Fruit fly (Drosophila melanogaster) whole organism, embryonic: Measurements from ENCODE around the gene CG14182.

ENCODE experiments used
- BEAF-32 ChIP-seq: fragments of 200-800 bp; sonication (Bioruptor generic); optimal IDR thresholded peaks from 3 replicates; lab custom pipeline; 2017; ENCODE audit warnings: missing biosample characterization, missing genetic modification characterization, mild to moderate bottlenecking, moderate library complexity, missing genetic modification reagents
- Bgb ChIP-seq: fragments of 200-800 bp; sonication (Bioruptor generic); IDR thresholded peaks from 2 replicates; pipeline ENCODE4 v1.3.6; 2022; ENCODE audit warnings: missing biosample characterization, missing genetic modification characterization; ENCODE audit not compliant: partially characterized antibody
- CG10462 ChIP-seq: fragments of 200-800 bp; sonication (Bioruptor generic); optimal IDR thresholded peaks from 2 replicates; lab custom pipeline; 2016; ENCODE audit warnings: missing biosample characterization, missing genetic modification characterization
- CG10979 ChIP-seq: fragments of 200-800 bp; sonication (Bioruptor generic); optimal IDR thresholded peaks from 2 replicates; lab custom pipeline; 2018; ENCODE audit warnings: missing biosample characterization, mild to moderate bottlenecking, missing genetic modification characterization, moderate library complexity
- CG11560 ChIP-seq: fragments of 200-800 bp; sonication (Bioruptor generic); IDR thresholded peaks from 3 replicates; pipeline ENCODE4 v1.3.6; 2022; ENCODE audit warnings: missing biosample characterization, missing genetic modification characterization
- CG12155 ChIP-seq: fragments of 200-800 bp; sonication (Bioruptor generic); optimal IDR thresholded peaks from 3 replicates; lab custom pipeline; 2016; ENCODE audit warnings: missing biosample characterization, missing genetic modification characterization
- CG12236 ChIP-seq: fragments of 200-800 bp; sonication (Bioruptor generic); optimal IDR thresholded peaks from 2 replicates; lab custom pipeline; 2016; ENCODE audit warnings: missing biosample characterization, missing genetic modification characterization
- CG13287 ChIP-seq: fragments of 200-800 bp; sonication (Bioruptor generic); IDR thresholded peaks from 2 replicates; pipeline ENCODE4 v1.3.6; 2022; ENCODE audit warnings: missing biosample characterization, missing genetic modification characterization; ENCODE audit not compliant: partially characterized antibody
- CG1529 ChIP-seq: fragments of 200-800 bp; sonication (Bioruptor generic); optimal IDR thresholded peaks from 3 replicates; lab custom pipeline; 2018; ENCODE audit warnings: missing biosample characterization, missing genetic modification characterization
- CG2116 ChIP-seq: fragments of 200-800 bp; sonication (Bioruptor generic); optimal IDR thresholded peaks from 3 replicates; lab custom pipeline; 2018; ENCODE audit warnings: missing biosample characterization, mild to moderate bottlenecking, missing genetic modification characterization
- CG30020 ChIP-seq: fragments of 200-800 bp; optimal IDR thresholded peaks from 2 replicates; lab custom pipeline; 2019; ENCODE audit warnings: missing biosample characterization, mild to moderate bottlenecking, missing genetic modification characterization, moderate library complexity
- CG6654 ChIP-seq: fragments of 200-800 bp; sonication (Bioruptor generic); optimal IDR thresholded peaks from 2 replicates; lab custom pipeline; 2017; ENCODE audit warnings: missing biosample characterization, mild to moderate bottlenecking, missing genetic modification characterization
- CG7963 ChIP-seq: fragments of 200-800 bp; sonication (Bioruptor generic); IDR thresholded peaks from 3 replicates; pipeline ENCODE4 v1.3.6; 2022; ENCODE audit warnings: missing biosample characterization, missing genetic modification characterization; ENCODE audit not compliant: partially characterized antibody
- CG9797 ChIP-seq: fragments of 200-800 bp; sonication (Bioruptor generic); optimal IDR thresholded peaks from 3 replicates; lab custom pipeline; 2018; ENCODE audit warnings: missing biosample characterization, mild to moderate bottlenecking, missing genetic modification characterization
- D ChIP-seq, 2 experiments: fragments of 200-800 bp in 1 of 2; fragments of >200 bp in 1 of 2; sonication (Bioruptor generic) in 1 of 2; optimal IDR thresholded peaks; 2 replicates in 1 of 2; 3 replicates in 1 of 2; lab custom pipeline; 2017; ENCODE audit warnings: mild to moderate bottlenecking in 1 of 2, missing biosample characterization in 1 of 2, missing genetic modification characterization in 1 of 2, missing genetic modification reagents in 1 of 2
- Dll ChIP-seq: fragments of 200-800 bp; sonication (Bioruptor generic); IDR thresholded peaks from 4 replicates; pipeline ENCODE4 v1.3.6; 2022; ENCODE audit warnings: missing biosample characterization, missing genetic modification characterization; ENCODE audit not compliant: partially characterized antibody
- Dp ChIP-seq: fragments of 200-800 bp; sonication (Bioruptor generic); optimal IDR thresholded peaks from 2 replicates; lab custom pipeline; 2018; ENCODE audit warnings: missing biosample characterization, mild to moderate bottlenecking, missing genetic modification characterization, moderate library complexity
- E2f2 ChIP-seq: fragments of 200-800 bp; sonication (Bioruptor generic); IDR thresholded peaks from 2 replicates; pipeline ENCODE4 v1.3.6; 2022; ENCODE audit warnings: missing biosample characterization, missing genetic modification characterization
- Eip74EF ChIP-seq, 2 experiments: fragments of 200-800 bp in 1 of 2; fragments of >200 bp in 1 of 2; sonication (Bioruptor generic) in 1 of 2; optimal IDR thresholded peaks; 2 replicates each; lab custom pipeline; 2017 to 2019; ENCODE audit warnings: missing biosample characterization in 2 of 2, missing genetic modification characterization in 2 of 2, mild to moderate bottlenecking in 1 of 2, moderate library complexity in 1 of 2
- Gug ChIP-seq: fragments of 200-800 bp; sonication (Bioruptor generic); IDR thresholded peaks from 4 replicates; pipeline ENCODE4 v1.3.6; 2022; ENCODE audit warnings: missing biosample characterization, missing genetic modification characterization
- MBD-R2 ChIP-seq: fragments of 200-800 bp; sonication (Bioruptor generic); IDR thresholded peaks from 2 replicates; pipeline ENCODE4 v1.3.6; 2022; ENCODE audit warnings: missing biosample characterization, missing genetic modification characterization
- MESR4 ChIP-seq: fragments of 200-800 bp; sonication (Bioruptor generic); optimal IDR thresholded peaks from 2 replicates; lab custom pipeline; 2018; ENCODE audit warnings: missing biosample characterization, mild to moderate bottlenecking, missing genetic modification characterization, moderate library complexity
- Med ChIP-seq: fragments of 200-800 bp; sonication (Bioruptor generic); peaks from one replicate; lab custom pipeline; 2016; ENCODE audit warnings: missing biosample characterization, missing genetic modification characterization, mild to moderate bottlenecking, inconsistent platforms, moderate library complexity
- Sox102F ChIP-seq: fragments of 200-800 bp; sonication (Bioruptor generic); optimal IDR thresholded peaks from 2 replicates; lab custom pipeline; 2018; ENCODE audit warnings: missing biosample characterization, mild to moderate bottlenecking, missing genetic modification characterization, moderate library complexity
- Spps ChIP-seq: fragments of 200-800 bp; sonication (Bioruptor generic); optimal IDR thresholded peaks from 2 replicates; lab custom pipeline; 2018; ENCODE audit warnings: missing biosample characterization, mild to moderate bottlenecking, missing genetic modification characterization
- Sry-δ ChIP-seq: fragments of 200-800 bp; sonication (Bioruptor generic); optimal IDR thresholded peaks from 2 replicates; lab custom pipeline; 2016; ENCODE audit warnings: missing biosample characterization, missing genetic modification characterization
- Taf1 ChIP-seq: fragments of 200-800 bp; sonication (Bioruptor generic); IDR thresholded peaks from 2 replicates; pipeline ENCODE4 v1.3.6; 2022; ENCODE audit warnings: missing biosample characterization, missing genetic modification characterization
- YL-1 ChIP-seq: fragments of 200-800 bp; sonication (Bioruptor generic); optimal IDR thresholded peaks from 3 replicates; lab custom pipeline; 2017; ENCODE audit warnings: missing biosample characterization, mild to moderate bottlenecking, missing genetic modification characterization
- amos ChIP-seq: fragments of 200-800 bp; sonication (Bioruptor generic); IDR thresholded peaks from 2 replicates; pipeline ENCODE4 v1.3.6; 2022; ENCODE audit warnings: missing biosample characterization, missing genetic modification characterization; ENCODE audit not compliant: partially characterized antibody
- br ChIP-seq: fragments of >200 bp; optimal IDR thresholded peaks from 2 replicates; lab custom pipeline; 2017
- dati ChIP-seq: fragments of 200-800 bp; sonication (Bioruptor generic); IDR thresholded peaks from 2 replicates; pipeline ENCODE4 v1.3.6; 2022; ENCODE audit warnings: missing biosample characterization, missing genetic modification characterization
- dmrt11E ChIP-seq: fragments of 200-800 bp; sonication (Bioruptor generic); optimal IDR thresholded peaks from 3 replicates; lab custom pipeline; 2018; ENCODE audit warnings: missing biosample characterization, mild to moderate bottlenecking, missing genetic modification characterization, moderate library complexity
- exex ChIP-seq: fragments of 200-800 bp; sonication (Bioruptor generic); optimal IDR thresholded peaks from 4 replicates; lab custom pipeline; 2018; ENCODE audit warnings: missing biosample characterization, mild to moderate bottlenecking, missing genetic modification characterization, moderate library complexity
- gce ChIP-seq: fragments of 200-800 bp; sonication (Bioruptor generic); IDR thresholded peaks from 3 replicates; pipeline ENCODE4 v1.3.6; 2022; ENCODE audit warnings: missing biosample characterization, missing genetic modification characterization
- hb ChIP-seq: fragments of 200-800 bp; sonication (Bioruptor generic); IDR thresholded peaks from 3 replicates; pipeline ENCODE4 v1.3.6; 2022; ENCODE audit warnings: missing biosample characterization, missing genetic modification characterization; ENCODE audit not compliant: partially characterized antibody
- nerfin-2 ChIP-seq: fragments of 200-800 bp; sonication (Bioruptor generic); IDR thresholded peaks from 2 replicates; pipeline ENCODE4 v1.3.6; 2022; ENCODE audit warnings: missing biosample characterization, missing genetic modification characterization; ENCODE audit not compliant: partially characterized antibody
- pzg ChIP-seq: fragments of 200-800 bp; sonication (Bioruptor generic); optimal IDR thresholded peaks from 3 replicates; lab custom pipeline; 2018; ENCODE audit warnings: missing biosample characterization, mild to moderate bottlenecking, missing genetic modification characterization, moderate library complexity
- scrt ChIP-seq: fragments of 200-800 bp; sonication (Bioruptor generic); optimal IDR thresholded peaks from 2 replicates; lab custom pipeline; 2018; ENCODE audit warnings: missing biosample characterization, mild to moderate bottlenecking, missing genetic modification characterization, moderate library complexity
- sna ChIP-seq: fragments of 200-800 bp; sonication (Bioruptor generic); IDR thresholded peaks from 2 replicates; pipeline ENCODE4 v1.3.6; 2022; ENCODE audit warnings: missing biosample characterization, missing genetic modification characterization; ENCODE audit not compliant: partially characterized antibody
- stc ChIP-seq: fragments of 200-800 bp; sonication (Bioruptor generic); IDR thresholded peaks from 2 replicates; pipeline ENCODE4 v1.3.6; 2022; ENCODE audit warnings: missing biosample characterization, missing genetic modification characterization
- trh ChIP-seq: fragments of 200-800 bp; sonication (Bioruptor generic); optimal IDR thresholded peaks from 2 replicates; lab custom pipeline; 2016; ENCODE audit warnings: missing biosample characterization, missing genetic modification characterization
- zen ChIP-seq: fragments of 200-800 bp; sonication (Bioruptor generic); optimal IDR thresholded peaks from 3 replicates; lab custom pipeline; 2018; ENCODE audit warnings: missing biosample characterization, mild to moderate bottlenecking, missing genetic modification characterization, moderate library complexity
- zfh2 ChIP-seq: fragments of 200-800 bp; sonication (Bioruptor generic); optimal IDR thresholded peaks from 2 replicates; lab custom pipeline; 2016; ENCODE audit warnings: missing biosample characterization, missing genetic modification characterization

The CG14182 gene

DNA sequence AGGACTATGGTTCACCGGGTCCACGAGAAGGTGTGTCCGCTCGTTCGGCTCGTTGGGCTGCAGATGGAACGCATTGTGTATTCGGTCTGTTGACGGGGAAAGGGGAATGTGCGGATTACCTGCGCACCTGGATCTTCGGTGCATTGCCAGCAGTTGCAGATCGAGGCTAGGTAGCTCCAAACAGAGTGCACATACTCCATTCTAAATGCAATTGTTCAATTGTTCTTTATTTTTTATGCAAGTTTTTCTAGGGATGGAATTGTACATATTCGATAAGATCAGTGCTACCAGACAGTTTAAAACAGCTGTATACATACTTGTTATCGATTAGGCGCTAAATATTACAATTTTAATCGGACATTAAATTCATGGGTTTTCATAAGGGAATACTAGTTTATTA lies 49.1 kb upstream of the CG14182 start, which contains the start of gene Lamtor1 (continued):
- TF ChIP-seq hb (GFP tag; lab: Robert Waterston, UW) = no peak
- TF ChIP-seq CG2116 (GFP tag; lab: Kevin White, UChicago) = peak; percentile 53
- peak; percentile 13 for TF ChIP-seq YL-1 (GFP tag; lab: Kevin White, UChicago)
- TF ChIP-seq stc (GFP tag; lab: Robert Waterston, UW) = no peak
- peak; percentile 57 for TF ChIP-seq CG13287 (GFP tag; lab: Robert Waterston, UW)
- no peak for TF ChIP-seq dmrt11E (tag; lab: Kevin White, UChicago)
- TF ChIP-seq exex (tag; lab: Kevin White, UChicago) = no peak
- peak; percentile 10; the same call in 1 of the 2 replicates for TF ChIP-seq nerfin-2 (GFP tag; lab: Robert Waterston, UW)
- no peak for TF ChIP-seq CG10979
- TF ChIP-seq br = no peak
- peak; percentile 64 for TF ChIP-seq pzg (GFP tag; lab: Kevin White, UChicago)
- TF ChIP-seq CG12236 (GFP tag; lab: Kevin White, UChicago) = no peak
- TF ChIP-seq Dll (GFP tag; lab: Robert Waterston, UW) = 0 out of 4 replicates have a peak, but pooled peaks have one; percentile 23
- TF ChIP-seq Med (GFP tag; lab: Kevin White, UChicago) = no peak
- TF ChIP-seq Spps = no peak
- TF ChIP-seq Dp (GFP tag; lab: Kevin White, UChicago) = peak; percentile 94
- TF ChIP-seq sna (GFP tag; lab: Robert Waterston, UW) = peak; percentile 26; the same call in 1 of the 2 replicates
- no peak for TF ChIP-seq CG1529 (GFP tag; lab: Kevin White, UChicago)
- no peak for TF ChIP-seq CG6654 (GFP tag; lab: Kevin White, UChicago)
- TF ChIP-seq E2f2 (GFP tag; lab: Robert Waterston, UW) = peak; percentile 96
- TF ChIP-seq CG10462 (GFP tag; lab: Kevin White, UChicago) = no peak
- TF ChIP-seq zen (tag; lab: Kevin White, UChicago) = no peak
- TF ChIP-seq scrt (GFP tag; lab: Kevin White, UChicago) = no peak
- peak; percentile 71 for TF ChIP-seq MBD-R2 (GFP tag; lab: Robert Waterston, UW)
- no peak for TF ChIP-seq Sox102F
- no peak for TF ChIP-seq Taf1
- no peak for TF ChIP-seq dati
- no peak for TF ChIP-seq Gug (GFP tag; lab: Robert Waterston, UW)
- no peak for TF ChIP-seq CG30020 (tag; lab: Kevin White, UChicago)
- TF ChIP-seq CG7963 (GFP tag; lab: Robert Waterston, UW) = no peak
- TF ChIP-seq amos (GFP tag; lab: Robert Waterston, UW) = peak; percentile 21; the same call in 1 of the 2 replicates
- no peak for TF ChIP-seq CG9797
- TF ChIP-seq CG11560 = peak; percentile 99
- no peak for TF ChIP-seq gce
- TF ChIP-seq Bgb (GFP tag; lab: Robert Waterston, UW) = peak; percentile 53; the same call in 1 of the 2 replicates
- TF ChIP-seq trh (GFP tag; lab: Kevin White, UChicago) = no peak
- peak; percentile 38 for TF ChIP-seq BEAF-32
- peak; percentile 94 for TF ChIP-seq MESR4 (GFP tag; lab: Kevin White, UChicago)
- no peak for TF ChIP-seq Eip74EF (GFP tag; optimal IDR thresholded peaks at IDR 0.05; lab: Kevin White, UChicago)
- peak; percentile 73 for TF ChIP-seq D (optimal IDR thresholded peaks at IDR 0.05; lab: Kevin White, UChicago)
- TF ChIP-seq D (GFP tag; optimal IDR thresholded peaks at IDR 0.05; lab: Kevin White, UChicago) = no peak
- TF ChIP-seq CG12155 (GFP tag; lab: Kevin White, UChicago) = no peak
- no peak for TF ChIP-seq zfh2 (GFP tag; lab: Kevin White, UChicago)
- peak; percentile 83 for TF ChIP-seq Sry-δ (GFP tag; lab: Kevin White, UChicago)
